Worm (Caenorhabditis elegans): ENCODE measurements around the gene ZK795.3.

ZK795.3 gene

ce11 chrIV:12583181-12583580 lies 24.0 kb downstream of the ZK795.3 start:
- TF ChIP-seq efl-3 (GFP tag; optimal IDR thresholded peaks at IDR 0.05) = no peak
- TF ChIP-seq blmp-1 (tag; optimal IDR thresholded peaks at IDR 0.05) = no peak
- TF ChIP-seq lin-15B (tag; optimal IDR thresholded peaks at IDR 0.05) = no peak
- no peak for TF ChIP-seq sptf-1 (tag; optimal IDR thresholded peaks at IDR 0.05)
- TF ChIP-seq swsn-7 (tag; optimal IDR thresholded peaks at IDR 0.05) = peak; percentile 27
- TF ChIP-seq skn-1 (tag; optimal IDR thresholded peaks at IDR 0.05) = no peak
- TF ChIP-seq sox-4 (tag; optimal IDR thresholded peaks at IDR 0.05) = no peak
- no peak for TF ChIP-seq hlh-17 (GFP tag; optimal IDR thresholded peaks at IDR 0.05; ENCODE audit: borderline replicate concordance)
- no peak for TF ChIP-seq unc-130 (tag; optimal IDR thresholded peaks at IDR 0.05)
- peak; percentile 11 for TF ChIP-seq fkh-10 (GFP tag; optimal IDR thresholded peaks at IDR 0.05)
- peak; percentile 19 for TF ChIP-seq nhr-85 (tag)
- peak; percentile 74 for TF ChIP-seq lin-14 (GFP tag; optimal IDR thresholded peaks at IDR 0.05)
- TF ChIP-seq rnt-1 (tag; optimal IDR thresholded peaks at IDR 0.05) = peak; percentile 9
- TF ChIP-seq xbp-1 (tag; optimal IDR thresholded peaks at IDR 0.05) = no peak
- TF ChIP-seq nhr-47 (tag; optimal IDR thresholded peaks at IDR 0.05) = peak; percentile 14
- peak; percentile 37 for TF ChIP-seq fkh-8 (tag; optimal IDR thresholded peaks at IDR 0.05)
- peak in 1 of 3 experiments; percentile 19 for TF ChIP-seq ceh-82 (tag; optimal IDR thresholded peaks at IDR 0.05)
- TF ChIP-seq lin-35 (GFP tag; optimal IDR thresholded peaks at IDR 0.05) = peak in 1 of 2 experiments; percentile 14

- TF ChIP-seq alr-1 (tag; optimal IDR thresholded peaks at IDR 0.05; ENCODE audit: borderline replicate concordance) = no peak
- peak in 1 of 2 experiments; percentile 33 for TF ChIP-seq lin-35 (GFP tag; optimal IDR thresholded peaks at IDR 0.05)
- no peak for TF ChIP-seq tlp-1 (tag; optimal IDR thresholded peaks at IDR 0.05)
- no peak for TF ChIP-seq nhr-47 (tag; optimal IDR thresholded peaks at IDR 0.05)
- no peak for TF ChIP-seq ceh-63 (GFP tag; optimal IDR thresholded peaks at IDR 0.05)
- TF ChIP-seq ets-5 (GFP tag; IDR thresholded peaks at IDR 0.05) = no peak
- no peak for TF ChIP-seq hlh-4 (tag; optimal IDR thresholded peaks at IDR 0.05)
- no peak for TF ChIP-seq nhr-12 (tag; optimal IDR thresholded peaks at IDR 0.05)
- TF ChIP-seq lir-3 (tag; optimal IDR thresholded peaks at IDR 0.05; ENCODE audit: poor library complexity) = no peak
- no peak for TF ChIP-seq lin-15B (tag; optimal IDR thresholded peaks at IDR 0.05)
- no peak for TF ChIP-seq nhr-11 (tag; optimal IDR thresholded peaks at IDR 0.05)
- no peak for TF ChIP-seq dsc-1 (tag; optimal IDR thresholded peaks at IDR 0.05)
- no peak for TF ChIP-seq nhr-77 (tag; optimal IDR thresholded peaks at IDR 0.05)
- no peak for TF ChIP-seq pax-3 (tag; optimal IDR thresholded peaks at IDR 0.05)
- TF ChIP-seq sptf-1 (tag; optimal IDR thresholded peaks at IDR 0.05) = no peak
- TF ChIP-seq snu-23 (GFP tag; optimal IDR thresholded peaks at IDR 0.05) = peak; percentile 19
- peak; percentile 26 for TF ChIP-seq isw-1 (GFP tag; IDR thresholded peaks at IDR 0.05)
- no peak for TF ChIP-seq nhr-90 (tag; optimal IDR thresholded peaks at IDR 0.05; ENCODE audit: poor library complexity)
- TF ChIP-seq fos-1 (tag; optimal IDR thresholded peaks at IDR 0.05) = no peak
- TF ChIP-seq nhr-20 (tag; optimal IDR thresholded peaks at IDR 0.05) = no peak
- TF ChIP-seq rnt-1 (tag; optimal IDR thresholded peaks at IDR 0.05) = no peak
- no peak for TF ChIP-seq lin-13 (GFP tag; optimal IDR thresholded peaks at IDR 0.05)
- TF ChIP-seq blmp-1 (tag; optimal IDR thresholded peaks at IDR 0.05) = no peak
- TF ChIP-seq mab-9 (GFP tag; IDR thresholded peaks at IDR 0.05) = no peak
- TF ChIP-seq hpl-2 (GFP tag; optimal IDR thresholded peaks at IDR 0.05) = no peak
- TF ChIP-seq C04F5.9 (tag; optimal IDR thresholded peaks at IDR 0.05) = no peak
- no peak for TF ChIP-seq nhr-84 (tag; optimal IDR thresholded peaks at IDR 0.05)
- no peak for TF ChIP-seq sox-4 (tag; optimal IDR thresholded peaks at IDR 0.05)
- TF ChIP-seq xbp-1 (tag; optimal IDR thresholded peaks at IDR 0.05) = no peak
- TF ChIP-seq tbx-2 (tag; optimal IDR thresholded peaks at IDR 0.05) = no peak
- no peak for TF ChIP-seq vab-15 (tag; optimal IDR thresholded peaks at IDR 0.05)
- TF ChIP-seq C34B4.2 (tag; optimal IDR thresholded peaks at IDR 0.05) = no peak
- no peak for TF ChIP-seq efl-1 (optimal IDR thresholded peaks at IDR 0.05)
- peak in 1 of 2 experiments; percentile 11 for TF ChIP-seq efl-1 (GFP tag; optimal IDR thresholded peaks at IDR 0.05 in 1 of 2)
- no peak for TF ChIP-seq efl-3 (GFP tag; optimal IDR thresholded peaks at IDR 0.05)
- peak in 1 of 3 experiments; percentile 45 for TF ChIP-seq ceh-82 (tag; optimal IDR thresholded peaks at IDR 0.05)
- TF ChIP-seq unc-30 (tag; optimal IDR thresholded peaks at IDR 0.05) = no peak
- TF ChIP-seq dpl-1 (GFP tag; optimal IDR thresholded peaks at IDR 0.05) = peak in 1 of 3 experiments; percentile 1
- TF ChIP-seq zip-4 (GFP tag; optimal IDR thresholded peaks at IDR 0.05) = no peak
- TF ChIP-seq fkh-8 (tag; optimal IDR thresholded peaks at IDR 0.05) = peak; percentile 65
- peak; percentile 34 for TF ChIP-seq mep-1 (tag; optimal IDR thresholded peaks at IDR 0.05)
- TF ChIP-seq ceh-8 (GFP tag; optimal IDR thresholded peaks at IDR 0.05) = no peak
- no peak for TF ChIP-seq aha-1 (tag; optimal IDR thresholded peaks at IDR 0.05)
Measured at ce11 chrIV:12584146-12584545, 25.0 kb downstream of the ZK795.3 start.

Measured in whole organism, L1 larva.